Worm (Caenorhabditis elegans): ENCODE data around the gene Y62H9A.14.

Y62H9A.14 gene

DNA sequence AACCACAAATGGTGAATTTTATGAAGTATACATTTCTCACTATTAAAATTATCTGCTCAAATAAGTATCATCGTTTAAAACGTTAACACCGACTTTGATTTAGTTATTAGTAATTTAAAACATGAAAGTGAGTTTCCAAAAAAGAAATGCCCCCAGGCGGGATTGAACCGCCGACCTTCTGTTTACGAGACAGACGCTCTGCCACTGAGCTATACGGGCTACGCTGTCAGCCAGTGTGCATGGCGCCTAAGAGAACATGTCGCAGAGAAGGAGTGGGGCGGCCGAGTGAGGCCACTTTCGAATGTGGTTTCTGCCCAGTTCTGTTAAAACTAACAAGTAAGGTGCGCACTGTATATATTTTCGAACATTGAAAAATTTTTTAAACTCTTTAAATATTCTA is 13.9 kb downstream of the Y62H9A.14 start (continued):
- TF ChIP-seq pat-9 (tag; optimal IDR thresholded peaks at IDR 0.05) (peak; percentile 63), ceh-18 (tag; optimal IDR thresholded peaks at IDR 0.05) (peak; percentile 31), zip-5 (tag; optimal IDR thresholded peaks at IDR 0.05) (peak; percentile 23), unc-86 (tag; optimal IDR thresholded peaks at IDR 0.05) (peak; percentile 54), unc-42 (tag; optimal IDR thresholded peaks at IDR 0.05) (peak; percentile 25), ets-4 (tag; optimal IDR thresholded peaks at IDR 0.05) (peak; percentile 2), che-1 (tag; optimal IDR thresholded peaks at IDR 0.05) (peak; percentile 72), C38D4.7 (GFP tag; optimal IDR thresholded peaks at IDR 0.05) (peak; percentile 67), K02D7.2 (tag; optimal IDR thresholded peaks at IDR 0.05) (no peak), pax-1 (tag; optimal IDR thresholded peaks at IDR 0.05) (no peak), ceh-24 (tag; optimal IDR thresholded peaks at IDR 0.05) (no peak), ref-2 (tag; optimal IDR thresholded peaks at IDR 0.05) (peak; percentile 55), ceh-48 (tag; optimal IDR thresholded peaks at IDR 0.05) (peak; percentile 34), sox-4 (tag; optimal IDR thresholded peaks at IDR 0.05) (peak; percentile 64), hlh-6 (tag; optimal IDR thresholded peaks at IDR 0.05) (peak; percentile 74), ceh-34 (tag; optimal IDR thresholded peaks at IDR 0.05) (peak; percentile 73), lin-11 (tag; optimal IDR thresholded peaks at IDR 0.05) (peak; percentile 44), tbx-7 (tag; optimal IDR thresholded peaks at IDR 0.05) (peak; percentile 27), ttx-3 (tag; optimal IDR thresholded peaks at IDR 0.05) (peak; percentile 1), pag-3 (tag; optimal IDR thresholded peaks at IDR 0.05; ENCODE audit: borderline replicate concordance) (no peak), C08G9.2 (tag; optimal IDR thresholded peaks at IDR 0.05) (peak; percentile 47), gmeb-2 (tag; optimal IDR thresholded peaks at IDR 0.05) (no peak), sdc-2 (tag; optimal IDR thresholded peaks at IDR 0.05) (peak; percentile 96), hlh-30 (tag; optimal IDR thresholded peaks at IDR 0.05; ENCODE audit: insufficient read depth) (no peak), rnt-1 (tag; optimal IDR thresholded peaks at IDR 0.05) (peak; percentile 18), pqm-1 (tag; optimal IDR thresholded peaks at IDR 0.05) (no peak), ama-1 (optimal IDR thresholded peaks at IDR 0.05) (no peak), ceh-45 (GFP tag; IDR thresholded peaks at IDR 0.05) (no peak)

DNA sequence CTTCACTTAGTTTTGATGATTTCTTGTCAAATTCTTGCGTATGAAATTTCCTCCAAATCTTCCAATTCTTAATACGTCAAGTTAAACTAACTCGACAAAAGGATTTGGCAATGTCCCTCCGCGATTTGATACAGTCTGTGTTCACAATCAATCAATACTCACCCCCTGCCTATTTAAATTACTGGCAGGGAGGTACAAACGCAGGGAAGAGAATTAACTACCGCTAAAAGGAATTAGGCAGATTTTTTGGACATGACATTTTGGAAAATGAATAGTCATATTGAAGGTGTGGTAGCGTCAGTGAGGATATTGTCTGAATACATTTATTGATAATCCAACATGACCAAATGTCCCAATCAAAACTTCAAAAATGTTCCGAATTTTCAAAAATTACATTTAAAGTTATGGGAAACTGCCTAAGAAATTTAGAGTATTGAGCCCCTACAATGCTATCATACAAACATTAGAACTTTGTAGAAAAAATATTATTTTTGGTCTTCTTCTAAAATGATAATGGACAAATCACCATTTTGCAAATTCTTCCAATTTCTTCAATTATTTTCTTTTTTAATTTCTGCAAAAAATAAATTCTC is 16.4 kb downstream of the Y62H9A.14 start:
- 0 out of 2 replicates have a peak, but pooled peaks have one; percentile 21 for TF ChIP-seq unc-3 (GFP tag; conservative IDR thresholded peaks at IDR 0.05)
- TF ChIP-seq unc-3 (tag; optimal IDR thresholded peaks at IDR 0.05) = peak; percentile 15
- TF ChIP-seq Y22D7AL.16 (tag; optimal IDR thresholded peaks at IDR 0.05) = no peak
- no peak for TF ChIP-seq K02D7.2 (tag; optimal IDR thresholded peaks at IDR 0.05)
- TF ChIP-seq madf-2 (tag; optimal IDR thresholded peaks at IDR 0.05) = peak; percentile 73
- no peak for TF ChIP-seq odd-2 (tag; optimal IDR thresholded peaks at IDR 0.05)
- TF ChIP-seq npax-4 (tag; optimal IDR thresholded peaks at IDR 0.05) = no peak
- TF ChIP-seq ceh-6 (GFP tag; optimal IDR thresholded peaks at IDR 0.05) = peak; percentile 66
- no peak for TF ChIP-seq eyg-1 (tag; optimal IDR thresholded peaks at IDR 0.05)
- peak; percentile 96 for TF ChIP-seq ceh-18 (tag; optimal IDR thresholded peaks at IDR 0.05)
- no peak for TF ChIP-seq mec-3 (tag; optimal IDR thresholded peaks at IDR 0.05; ENCODE audit: borderline replicate concordance)
- TF ChIP-seq tbx-7 (tag; optimal IDR thresholded peaks at IDR 0.05) = peak; percentile 50
- TF ChIP-seq hlh-6 (tag; optimal IDR thresholded peaks at IDR 0.05) = peak; percentile 56
- peak; percentile 57 for TF ChIP-seq fkh-6 (tag; optimal IDR thresholded peaks at IDR 0.05)
- peak; percentile 79 for TF ChIP-seq ceh-48 (tag; optimal IDR thresholded peaks at IDR 0.05)
- TF ChIP-seq C08G9.2 (tag; optimal IDR thresholded peaks at IDR 0.05) = peak; percentile 65
- no peak for TF ChIP-seq elt-4 (tag; optimal IDR thresholded peaks at IDR 0.05)
- peak; percentile 9 for TF ChIP-seq zip-5 (tag; optimal IDR thresholded peaks at IDR 0.05)
- no peak for TF ChIP-seq pha-2 (tag; optimal IDR thresholded peaks at IDR 0.05)
- TF ChIP-seq ceh-22 (tag; optimal IDR thresholded peaks at IDR 0.05) = peak; percentile 13
- TF ChIP-seq ceh-34 (tag; optimal IDR thresholded peaks at IDR 0.05) = peak; percentile 86
- TF ChIP-seq unc-55 (GFP tag; optimal IDR thresholded peaks at IDR 0.05) = no peak
- TF ChIP-seq ztf-16 (tag; optimal IDR thresholded peaks at IDR 0.05) = peak; percentile 68
- peak; percentile 66 for TF ChIP-seq gmeb-2 (tag; optimal IDR thresholded peaks at IDR 0.05)
- TF ChIP-seq ttx-3 (tag; optimal IDR thresholded peaks at IDR 0.05) = peak; percentile 53
- TF ChIP-seq sdc-2 (tag; optimal IDR thresholded peaks at IDR 0.05) = peak; percentile 99
- no peak for TF ChIP-seq ama-1 (optimal IDR thresholded peaks at IDR 0.05)
- TF ChIP-seq sox-2 (GFP tag; IDR thresholded peaks at IDR 0.05) = peak; percentile 46
- TF ChIP-seq nfya-1 (tag; optimal IDR thresholded peaks at IDR 0.05) = no peak
- TF ChIP-seq ceh-19 (GFP tag; optimal IDR thresholded peaks at IDR 0.05) = peak; percentile 53
- TF ChIP-seq fkh-10 (GFP tag; optimal IDR thresholded peaks at IDR 0.05) = peak; percentile 57
- TF ChIP-seq lim-6 (tag; optimal IDR thresholded peaks at IDR 0.05) = peak; percentile 58
- no peak for TF ChIP-seq ceh-24 (tag; optimal IDR thresholded peaks at IDR 0.05)
- TF ChIP-seq ceh-2 (tag; optimal IDR thresholded peaks at IDR 0.05) = peak; percentile 74
- TF ChIP-seq hlh-15 (tag; optimal IDR thresholded peaks at IDR 0.05) = peak; percentile 44

Data from whole organism, late embryonic.